Fruit fly (Drosophila melanogaster) whole organism, embryonic: ENCODE results near the gene dpr9.

ENCODE experiments used
- ATbp ChIP-seq: fragments of 200-800 bp; sonication (Bioruptor generic); optimal IDR thresholded peaks from 2 replicates; lab custom pipeline; 2017; ENCODE audit warnings: missing biosample characterization, mild to moderate bottlenecking, missing genetic modification characterization, missing genetic modification reagents
- Ada2b ChIP-seq: fragments of 200-800 bp; sonication (Bioruptor generic); IDR thresholded peaks from 2 replicates; pipeline ENCODE4 v1.3.6; 2022; ENCODE audit warnings: missing biosample characterization, missing genetic modification characterization
- CG10274 ChIP-seq: fragments of 200-800 bp; sonication (Bioruptor generic); optimal IDR thresholded peaks from 3 replicates; lab custom pipeline; 2017; ENCODE audit warnings: missing biosample characterization, mild to moderate bottlenecking, missing genetic modification characterization
- CG10462 ChIP-seq: fragments of 200-800 bp; sonication (Bioruptor generic); optimal IDR thresholded peaks from 2 replicates; lab custom pipeline; 2016; ENCODE audit warnings: missing biosample characterization, missing genetic modification characterization
- CG12744 ChIP-seq: fragments of 200-800 bp; sonication (Bioruptor generic); optimal IDR thresholded peaks from 2 replicates; lab custom pipeline; 2016; ENCODE audit warnings: missing biosample characterization, missing genetic modification characterization
- CG12942 ChIP-seq: fragments of 200-800 bp; sonication (Bioruptor generic); optimal IDR thresholded peaks from 3 replicates; lab custom pipeline; 2016; ENCODE audit warnings: missing biosample characterization, missing genetic modification characterization
- CG1647 ChIP-seq: fragments of 200-800 bp; sonication (Bioruptor generic); optimal IDR thresholded peaks from 3 replicates; lab custom pipeline; 2016; ENCODE audit warnings: missing biosample characterization, missing genetic modification characterization
- CG16779 ChIP-seq: fragments of 200-800 bp; sonication (Bioruptor generic); IDR thresholded peaks from 2 replicates; pipeline ENCODE4 v1.3.6; 2022; ENCODE audit warnings: missing biosample characterization, missing genetic modification characterization
- CG16863 ChIP-seq: fragments of 200-800 bp; sonication (Bioruptor generic); optimal IDR thresholded peaks from 3 replicates; lab custom pipeline; 2016; ENCODE audit warnings: missing biosample characterization, missing genetic modification characterization
- CG17385 ChIP-seq: fragments of 200-800 bp; sonication (Bioruptor generic); optimal IDR thresholded peaks from 3 replicates; lab custom pipeline; 2018; ENCODE audit warnings: missing biosample characterization, mild to moderate bottlenecking, missing genetic modification characterization
- CG2120 ChIP-seq: fragments of 200-800 bp; sonication (Bioruptor generic); optimal IDR thresholded peaks from 3 replicates; lab custom pipeline; 2016; ENCODE audit warnings: missing biosample characterization, missing genetic modification characterization
- CG31224 ChIP-seq: fragments of 200-800 bp; sonication (Bioruptor generic); IDR thresholded peaks from 2 replicates; pipeline ENCODE4 v1.3.6; 2022; ENCODE audit warnings: missing biosample characterization, missing genetic modification characterization
- CG34376 ChIP-seq: fragments of 200-800 bp; sonication (Bioruptor generic); optimal IDR thresholded peaks from 2 replicates; lab custom pipeline; 2018; ENCODE audit warnings: missing biosample characterization, mild to moderate bottlenecking, missing genetic modification characterization
- CG4617 ChIP-seq: fragments of 200-800 bp; sonication (Bioruptor generic); optimal IDR thresholded peaks from 3 replicates; lab custom pipeline; 2016; ENCODE audit warnings: missing biosample characterization, missing genetic modification characterization, borderline replicate concordance
- CG4707 ChIP-seq: fragments of 200-800 bp; sonication (Bioruptor generic); optimal IDR thresholded peaks from 2 replicates; lab custom pipeline; 2018; ENCODE audit warnings: missing biosample characterization, mild to moderate bottlenecking, missing genetic modification characterization, moderate library complexity
- CG6175 ChIP-seq: fragments of 200-800 bp; sonication (Bioruptor generic); IDR thresholded peaks from 3 replicates; pipeline ENCODE4 v1.3.6; 2022; ENCODE audit warnings: missing biosample characterization, missing genetic modification characterization
- CG6254 ChIP-seq: fragments of 200-800 bp; sonication (Bioruptor generic); optimal IDR thresholded peaks from 3 replicates; lab custom pipeline; 2017; ENCODE audit warnings: mild to moderate bottlenecking, missing biosample characterization, missing genetic modification reagents, missing genetic modification characterization
- CG7786 ChIP-seq: fragments of 200-800 bp; sonication (Bioruptor generic); optimal IDR thresholded peaks from 2 replicates; lab custom pipeline; 2016; ENCODE audit warnings: missing biosample characterization, missing genetic modification characterization
- CG7928 ChIP-seq: fragments of 200-800 bp; sonication (Bioruptor generic); optimal IDR thresholded peaks from 2 replicates; lab custom pipeline; 2017; ENCODE audit warnings: missing biosample characterization, mild to moderate bottlenecking, missing genetic modification characterization
- CG7963 ChIP-seq: fragments of 200-800 bp; sonication (Bioruptor generic); IDR thresholded peaks from 3 replicates; pipeline ENCODE4 v1.3.6; 2022; ENCODE audit warnings: missing biosample characterization, missing genetic modification characterization; ENCODE audit not compliant: partially characterized antibody
- D ChIP-seq, 2 experiments: fragments of 200-800 bp in 1 of 2; fragments of >200 bp in 1 of 2; sonication (Bioruptor generic) in 1 of 2; optimal IDR thresholded peaks; 2 replicates in 1 of 2; 3 replicates in 1 of 2; lab custom pipeline; 2017; ENCODE audit warnings: mild to moderate bottlenecking in 1 of 2, missing biosample characterization in 1 of 2, missing genetic modification characterization in 1 of 2, missing genetic modification reagents in 1 of 2
- Gug ChIP-seq: fragments of 200-800 bp; sonication (Bioruptor generic); IDR thresholded peaks from 4 replicates; pipeline ENCODE4 v1.3.6; 2022; ENCODE audit warnings: missing biosample characterization, missing genetic modification characterization
- HmgZ ChIP-seq: fragments of 200-800 bp; sonication (Bioruptor generic); optimal IDR thresholded peaks from 2 replicates; lab custom pipeline; 2018; ENCODE audit warnings: missing biosample characterization, mild to moderate bottlenecking, missing genetic modification characterization
- Hmr ChIP-seq: fragments of 200-800 bp; sonication (Bioruptor generic); optimal IDR thresholded peaks from 3 replicates; lab custom pipeline; 2017; ENCODE audit warnings: mild to moderate bottlenecking, missing biosample characterization, missing genetic modification reagents, missing genetic modification characterization
- Hr78 ChIP-seq, 2 experiments: fragments of 200-800 bp in 1 of 2; fragments of >200 bp in 1 of 2; sonication (Bioruptor generic) in 1 of 2; optimal IDR thresholded peaks; 2 replicates each; lab custom pipeline; 2017 to 2019; ENCODE audit warnings: missing biosample characterization in 2 of 2, missing genetic modification characterization in 2 of 2, mild to moderate bottlenecking in 1 of 2, moderate library complexity in 1 of 2
- Hsf ChIP-seq: fragments of 200-800 bp; sonication (Bioruptor generic); optimal IDR thresholded peaks from 3 replicates; lab custom pipeline; 2016; ENCODE audit warnings: missing biosample characterization, missing genetic modification characterization
- Lim3 ChIP-seq: fragments of 200-800 bp; sonication (Bioruptor generic); IDR thresholded peaks from 2 replicates; pipeline ENCODE4 v1.3.6; 2022; ENCODE audit warnings: missing biosample characterization, missing genetic modification characterization
- Oaz ChIP-seq: fragments of 200-800 bp; sonication (Bioruptor generic); IDR thresholded peaks from 2 replicates; pipeline ENCODE4 v1.3.6; 2022; ENCODE audit warnings: missing biosample characterization, missing genetic modification characterization
- Ravus ChIP-seq: fragments of 200-800 bp; sonication (Bioruptor generic); IDR thresholded peaks from 2 replicates; pipeline ENCODE4 v1.3.6; 2022; ENCODE audit warnings: missing biosample characterization, missing genetic modification characterization
- TFAM ChIP-seq: fragments of 200-800 bp; sonication (Bioruptor generic); optimal IDR thresholded peaks from 2 replicates; lab custom pipeline; 2017; ENCODE audit warnings: missing biosample characterization, missing genetic modification characterization, inconsistent platforms
- Tbp ChIP-seq: fragments of >200 bp; optimal IDR thresholded peaks from 2 replicates; lab custom pipeline; 2018; ENCODE audit warnings: missing biosample characterization, missing genetic modification characterization
- ash1 ChIP-seq: fragments of 200-800 bp; sonication (Bioruptor generic); optimal IDR thresholded peaks from 2 replicates; lab custom pipeline; 2018; ENCODE audit warnings: missing biosample characterization, mild to moderate bottlenecking, missing genetic modification characterization
- cas ChIP-seq: fragments of 200-800 bp; sonication (Bioruptor generic); IDR thresholded peaks from 2 replicates; pipeline ENCODE4 v1.3.6; 2022; ENCODE audit warnings: missing biosample characterization, missing genetic modification characterization
- chm ChIP-seq: fragments of 200-800 bp; sonication (Bioruptor generic); IDR thresholded peaks from 2 replicates; pipeline ENCODE4 v1.3.6; 2022; ENCODE audit warnings: missing biosample characterization, missing genetic modification characterization
- crc ChIP-seq: fragments of 200-800 bp; sonication (Bioruptor generic); optimal IDR thresholded peaks from 2 replicates; lab custom pipeline; 2016; ENCODE audit warnings: missing biosample characterization, missing genetic modification characterization
- croc ChIP-seq: fragments of 200-800 bp; sonication (Bioruptor generic); conservative IDR thresholded peaks from 3 replicates; pipeline ENCODE4 v1.3.6; 2022; ENCODE audit warnings: missing biosample characterization, missing genetic modification characterization
- crol ChIP-seq: fragments of 200-800 bp; sonication (Bioruptor generic); IDR thresholded peaks from 2 replicates; pipeline ENCODE4 v1.3.6; 2022; ENCODE audit warnings: missing biosample characterization, missing genetic modification characterization
- da ChIP-seq: fragments of 200-800 bp; sonication (Bioruptor generic); optimal IDR thresholded peaks from 2 replicates; lab custom pipeline; 2016; ENCODE audit warnings: missing biosample characterization, missing genetic modification characterization
- eve ChIP-seq, 2 experiments: fragments of >200 bp; optimal IDR thresholded peaks; 2 replicates each; lab custom pipeline; 2017; ENCODE audit warnings: missing biosample characterization in 2 of 2, missing genetic modification characterization in 2 of 2
- ewg ChIP-seq: fragments of 200-800 bp; sonication (Bioruptor generic); optimal IDR thresholded peaks from 3 replicates; lab custom pipeline; 2017; ENCODE audit warnings: mild to moderate bottlenecking, missing biosample characterization, missing genetic modification reagents, missing genetic modification characterization
- kni ChIP-seq: fragments of 200-800 bp; sonication (Bioruptor generic); optimal IDR thresholded peaks from 3 replicates; lab custom pipeline; 2017; ENCODE audit warnings: mild to moderate bottlenecking, missing biosample characterization, missing genetic modification reagents, missing genetic modification characterization
- knrl ChIP-seq: fragments of 200-800 bp; sonication (Bioruptor generic); IDR thresholded peaks from 3 replicates; pipeline ENCODE4 v1.3.6; 2022; ENCODE audit warnings: missing biosample characterization, missing genetic modification characterization; ENCODE audit not compliant: partially characterized antibody
- lab ChIP-seq: fragments of 200-800 bp; sonication (Bioruptor generic); optimal IDR thresholded peaks from 3 replicates; lab custom pipeline; 2017; ENCODE audit warnings: missing biosample characterization, missing genetic modification characterization, mild to moderate bottlenecking, moderate library complexity, missing genetic modification reagents
- ro ChIP-seq: fragments of 200-800 bp; sonication (Bioruptor generic); IDR thresholded peaks from 2 replicates; pipeline ENCODE4 v1.3.6; 2022; ENCODE audit warnings: missing biosample characterization, missing genetic modification characterization
- run ChIP-seq: fragments of 200-800 bp; sonication (Bioruptor generic); optimal IDR thresholded peaks from 3 replicates; lab custom pipeline; 2018; ENCODE audit warnings: missing biosample characterization, mild to moderate bottlenecking, missing genetic modification characterization
- sc ChIP-seq, 3 experiments: fragments of >200 bp in 2 of 3; fragments of 200-800 bp in 1 of 3; sonication (Bioruptor generic) in 1 of 3; optimal IDR thresholded peaks; 2 replicates in 2 of 3; 3 replicates in 1 of 3; lab custom pipeline; 2017; ENCODE audit warnings: mild to moderate bottlenecking in 1 of 3, missing biosample characterization in 1 of 3, missing genetic modification characterization in 1 of 3, missing genetic modification reagents in 1 of 3
- schlank ChIP-seq: fragments of 200-800 bp; sonication (Bioruptor generic); optimal IDR thresholded peaks from 2 replicates; lab custom pipeline; 2018; ENCODE audit warnings: missing biosample characterization, mild to moderate bottlenecking, missing genetic modification characterization
- scrt ChIP-seq: fragments of 200-800 bp; sonication (Bioruptor generic); optimal IDR thresholded peaks from 2 replicates; lab custom pipeline; 2018; ENCODE audit warnings: missing biosample characterization, mild to moderate bottlenecking, missing genetic modification characterization, moderate library complexity
- tio ChIP-seq: fragments of 200-800 bp; sonication (Bioruptor generic); optimal IDR thresholded peaks from 2 replicates; lab custom pipeline; 2017; ENCODE audit warnings: missing biosample characterization, missing genetic modification characterization, inconsistent platforms
- vvl ChIP-seq: fragments of 200-800 bp; sonication (Bioruptor generic); IDR thresholded peaks from 2 replicates; pipeline ENCODE4 v1.3.6; 2022; ENCODE audit warnings: missing biosample characterization, missing genetic modification characterization

dpr9 gene

dm6 chr3R:15095550-15096031, 18.6 kb upstream of the dpr9 start, which contains the start of gene CG6966 (continued):
- TF ChIP-seq Hr78 (GFP tag; optimal IDR thresholded peaks at IDR 0.05; lab: Kevin White, UChicago) (no peak), HmgZ (tag; lab: Kevin White, UChicago) (peak; percentile 98), ash1 (peak; percentile 96), run (tag; lab: Kevin White, UChicago) (peak; percentile 80), CG10462 (GFP tag; lab: Kevin White, UChicago) (peak; percentile 82), TFAM (GFP tag; lab: Kevin White, UChicago) (peak; percentile 72), CG4707 (GFP tag; lab: Kevin White, UChicago) (peak; percentile 90), CG12744 (GFP tag; lab: Kevin White, UChicago) (peak; percentile 96), croc (GFP tag; lab: Robert Waterston, UW) (peak; percentile 84), D (optimal IDR thresholded peaks at IDR 0.05; lab: Kevin White, UChicago) (peak; percentile 42), D (GFP tag; optimal IDR thresholded peaks at IDR 0.05; lab: Kevin White, UChicago) (peak; percentile 86), crol (GFP tag; lab: Robert Waterston, UW) (no peak), cas (GFP tag; lab: Robert Waterston, UW) (no peak), Hsf (peak; percentile 98), Ravus (GFP tag; lab: Robert Waterston, UW) (no peak), Tbp (GFP tag; lab: Kevin White, UChicago) (no peak), CG16779 (GFP tag; lab: Robert Waterston, UW) (no peak), CG4617 (GFP tag; lab: Kevin White, UChicago) (peak; percentile 91), sc (optimal IDR thresholded peaks at IDR 0.05; lab: Kevin White, UChicago) (no peak), sc (GFP tag; optimal IDR thresholded peaks at IDR 0.05; lab: Kevin White, UChicago) (peak; percentile 89), lab (GFP tag; lab: Kevin White, UChicago) (peak; percentile 98), CG1647 (peak; percentile 96), CG6175 (GFP tag; lab: Robert Waterston, UW) (no peak), knrl (no peak), CG2120 (GFP tag; lab: Kevin White, UChicago) (peak; percentile 96), CG12942 (GFP tag; lab: Kevin White, UChicago) (peak; percentile 97), CG34376 (GFP tag; lab: Kevin White, UChicago) (peak; percentile 97), CG31224 (no peak), CG10274 (peak; percentile 71), ro (GFP tag; lab: Robert Waterston, UW) (no peak), Gug (GFP tag; lab: Robert Waterston, UW) (peak; percentile 95), tio (peak; percentile 95), CG7963 (no peak), ewg (GFP tag; lab: Kevin White, UChicago) (peak; percentile 91), ATbp (peak; percentile 95), chm (GFP tag; lab: Robert Waterston, UW) (no peak), eve (GFP tag; optimal IDR thresholded peaks at IDR 0.05; lab: Kevin White, UChicago) (no peak), schlank (tag; lab: Kevin White, UChicago) (peak; percentile 97), scrt (GFP tag; lab: Kevin White, UChicago) (peak; percentile 90), Ada2b (GFP tag; lab: Robert Waterston, UW) (no peak), CG7786 (peak; percentile 95), CG7928 (GFP tag; lab: Kevin White, UChicago) (peak; percentile 66), CG6254 (GFP tag; lab: Kevin White, UChicago) (peak; percentile 61), Lim3 (GFP tag; lab: Robert Waterston, UW) (no peak), CG16863 (peak; percentile 90), kni (GFP tag; lab: Kevin White, UChicago) (peak; percentile 83), CG17385 (GFP tag; lab: Kevin White, UChicago) (peak; percentile 91), Oaz (GFP tag; lab: Robert Waterston, UW) (no peak), crc (peak; percentile 93), vvl (GFP tag; lab: Robert Waterston, UW) (no peak), Hmr (peak; percentile 99), da (peak; percentile 97)
